Worm (Caenorhabditis elegans) whole organism, L1 larva: Measurements from ENCODE around the gene C25E10.5.

Experiments used
- C16A3.4 ChIP-seq: fragments of 150-350 bp; optimal IDR thresholded peaks from 2 replicates; lab custom pipeline; 2014; ENCODE audit warnings: missing biosample characterization, missing genetic modification characterization
- F16B12.6 ChIP-seq: fragments of 150-350 bp; optimal IDR thresholded peaks from 2 replicates; lab custom pipeline; 2014; ENCODE audit warnings: missing biosample characterization, missing genetic modification characterization
- aha-1 ChIP-seq: fragments of 150-350 bp; optimal IDR thresholded peaks from 2 replicates; lab custom pipeline; 2014; ENCODE audit warnings: missing biosample characterization, missing genetic modification characterization
- aly-2 ChIP-seq: fragments of 150-350 bp; optimal IDR thresholded peaks from 2 replicates; lab custom pipeline; 2014; ENCODE audit warnings: missing biosample characterization, missing genetic modification characterization
- ama-1 ChIP-seq: fragments of 150-350 bp; optimal IDR thresholded peaks from 2 replicates; lab custom pipeline; 2014
- blmp-1 ChIP-seq: fragments of 150-350 bp; optimal IDR thresholded peaks from 2 replicates; lab custom pipeline; 2014; ENCODE audit warnings: missing biosample characterization, missing genetic modification characterization
- ceh-82 ChIP-seq, 3 experiments: fragments of 150-350 bp in 1 of 3; sonication (generic microtip) in 2 of 3; optimal IDR thresholded peaks; 2 replicates each; lab custom pipeline; 2014 to 2017; ENCODE audit warnings: missing biosample characterization in 3 of 3, missing genetic modification characterization in 3 of 3
- ceh-88 ChIP-seq: fragments of 200-800 bp; sonication (Bioruptor generic); IDR thresholded peaks from 2 replicates; pipeline ENCODE4 v1.3.6; 2022; ENCODE audit warnings: missing genetic modification characterization, missing compliant biosample characterization
- ces-1 ChIP-seq: fragments of 150-350 bp; optimal IDR thresholded peaks from 2 replicates; lab custom pipeline; 2014; ENCODE audit warnings: missing biosample characterization, missing genetic modification reagents, missing genetic modification characterization
- dpl-1 ChIP-seq, 3 experiments: fragments of 150-350 bp in 2 of 3; sonication (generic microtip) in 1 of 3; optimal IDR thresholded peaks; 2 replicates each; lab custom pipeline; 2014 to 2017; ENCODE audit warnings: missing biosample characterization in 3 of 3, missing genetic modification characterization in 3 of 3, missing genetic modification reagents in 3 of 3
- efl-3 ChIP-seq: fragments of 200-800 bp; sonication (Bioruptor generic); optimal IDR thresholded peaks from 2 replicates; lab custom pipeline; 2018; ENCODE audit warnings: mild to moderate bottlenecking, missing genetic modification characterization, missing compliant biosample characterization
- elt-2 ChIP-seq: sonication (generic microtip); optimal IDR thresholded peaks from 2 replicates; lab custom pipeline; 2016; ENCODE audit warnings: missing genetic modification characterization, mild to moderate bottlenecking, inconsistent platforms, missing compliant biosample characterization, missing genetic modification reagents
- elt-3 ChIP-seq, 6 experiments: fragments of 150-350 bp in 1 of 6; sonication (generic microtip); optimal IDR thresholded peaks; 2 replicates each; lab custom pipeline; 2017 to 2018; ENCODE audit warnings: missing biosample characterization in 6 of 6, missing genetic modification characterization in 6 of 6, inconsistent platforms in 1 of 6
- ets-5 ChIP-seq: fragments of 200-800 bp; sonication (Bioruptor generic); IDR thresholded peaks from 2 replicates; pipeline ENCODE4 v1.3.6; 2022; ENCODE audit warnings: missing genetic modification characterization, missing compliant biosample characterization
- fkh-8 ChIP-seq: sonication (generic microtip); optimal IDR thresholded peaks from 2 replicates; lab custom pipeline; 2016; ENCODE audit warnings: mild to moderate bottlenecking, missing genetic modification characterization, missing compliant biosample characterization
- fos-1 ChIP-seq: fragments of 150-350 bp; optimal IDR thresholded peaks from 2 replicates; lab custom pipeline; 2014; ENCODE audit warnings: missing biosample characterization, missing genetic modification characterization
- grh-1 ChIP-seq: fragments of 200-800 bp; sonication (Bioruptor generic); IDR thresholded peaks from 2 replicates; pipeline ENCODE4 v1.3.6; 2022; ENCODE audit warnings: missing genetic modification reagents, missing genetic modification characterization, missing compliant biosample characterization
- hpl-2 ChIP-seq: fragments of 150-350 bp; optimal IDR thresholded peaks from 2 replicates; lab custom pipeline; 2014; ENCODE audit warnings: missing biosample characterization, missing genetic modification reagents, missing genetic modification characterization
- irx-1 ChIP-seq: sonication (generic microtip); optimal IDR thresholded peaks from 2 replicates; lab custom pipeline; 2016; ENCODE audit warnings: missing genetic modification characterization, missing compliant biosample characterization
- isw-1 ChIP-seq: fragments of 200-800 bp; sonication (Bioruptor generic); IDR thresholded peaks from 2 replicates; pipeline ENCODE4 v1.3.6; 2022; ENCODE audit warnings: missing genetic modification characterization, missing compliant biosample characterization
- jun-1 ChIP-seq: fragments of 150-350 bp; optimal IDR thresholded peaks from 2 replicates; lab custom pipeline; 2014; ENCODE audit warnings: missing biosample characterization, missing genetic modification reagents, missing genetic modification characterization
- lin-13 ChIP-seq: fragments of 150-350 bp; optimal IDR thresholded peaks from 2 replicates; lab custom pipeline; 2014; ENCODE audit warnings: missing biosample characterization, missing genetic modification reagents, missing genetic modification characterization
- lin-14 ChIP-seq: fragments of 200-800 bp; sonication (Bioruptor generic); optimal IDR thresholded peaks from 2 replicates; lab custom pipeline; 2018; ENCODE audit warnings: mild to moderate bottlenecking, missing genetic modification characterization, moderate library complexity, missing compliant biosample characterization
- lin-35 ChIP-seq, 2 experiments: fragments of 150-350 bp; optimal IDR thresholded peaks; 2 replicates each; lab custom pipeline; 2014; ENCODE audit warnings: missing biosample characterization in 2 of 2, missing genetic modification characterization in 2 of 2, missing genetic modification reagents in 2 of 2
- lin-39 ChIP-seq: fragments of 150-350 bp; optimal IDR thresholded peaks from 2 replicates; lab custom pipeline; 2014; ENCODE audit warnings: missing biosample characterization, missing genetic modification reagents, missing genetic modification characterization
- lir-3 ChIP-seq: sonication (generic microtip); optimal IDR thresholded peaks from 2 replicates; lab custom pipeline; 2016; ENCODE audit warnings: mild to moderate bottlenecking, missing genetic modification characterization, moderate library complexity, missing compliant biosample characterization; ENCODE audit not compliant: poor library complexity
- lsy-2 ChIP-seq, 2 experiments: fragments of 150-350 bp; optimal IDR thresholded peaks; 2 replicates each; lab custom pipeline; 2014; ENCODE audit warnings: missing biosample characterization in 2 of 2, missing genetic modification characterization in 2 of 2
- mab-9 ChIP-seq: fragments of 200-800 bp; sonication (Bioruptor generic); IDR thresholded peaks from 2 replicates; pipeline ENCODE4 v1.3.6; 2022; ENCODE audit warnings: missing genetic modification reagents, missing genetic modification characterization, missing compliant biosample characterization
- mdl-1 ChIP-seq, 2 experiments: fragments of 150-350 bp; optimal IDR thresholded peaks; 2 replicates each; lab custom pipeline; 2014 to 2017; ENCODE audit warnings: missing biosample characterization in 2 of 2, missing genetic modification characterization in 2 of 2, inconsistent platforms in 1 of 2
- mef-2 ChIP-seq: fragments of 150-350 bp; optimal IDR thresholded peaks from 2 replicates; lab custom pipeline; 2014; ENCODE audit warnings: missing biosample characterization, missing genetic modification characterization
- nhr-12 ChIP-seq: sonication (generic microtip); optimal IDR thresholded peaks from 2 replicates; lab custom pipeline; 2017; ENCODE audit warnings: missing biosample characterization, missing genetic modification characterization
- nhr-19 ChIP-seq: fragments of 200-800 bp; sonication (Bioruptor generic); conservative IDR thresholded peaks from 2 replicates; pipeline ENCODE4 v1.3.6; 2022; ENCODE audit warnings: missing genetic modification characterization, missing compliant biosample characterization
- nhr-20 ChIP-seq: sonication (generic microtip); optimal IDR thresholded peaks from 2 replicates; lab custom pipeline; 2016; ENCODE audit warnings: mild to moderate bottlenecking, missing genetic modification characterization, missing compliant biosample characterization
- nhr-237 ChIP-seq: fragments of 150-350 bp; optimal IDR thresholded peaks from 2 replicates; lab custom pipeline; 2014; ENCODE audit warnings: missing biosample characterization, missing genetic modification characterization
- nhr-28 ChIP-seq: fragments of 150-350 bp; optimal IDR thresholded peaks from 2 replicates; lab custom pipeline; 2014; ENCODE audit warnings: missing biosample characterization, missing genetic modification characterization
- nhr-71 ChIP-seq: sonication (generic microtip); optimal IDR thresholded peaks from 2 replicates; lab custom pipeline; 2016; ENCODE audit warnings: mild to moderate bottlenecking, missing genetic modification characterization, moderate library complexity, missing compliant biosample characterization
- nhr-84 ChIP-seq: sonication (generic microtip); optimal IDR thresholded peaks from 2 replicates; lab custom pipeline; 2017; ENCODE audit warnings: missing biosample characterization, missing genetic modification characterization
- nhr-85 ChIP-seq: sonication (generic microtip); peaks from one replicate; lab custom pipeline; 2016; ENCODE audit warnings: missing genetic modification characterization, inconsistent platforms, missing compliant biosample characterization
- nhr-90 ChIP-seq: sonication (generic microtip); optimal IDR thresholded peaks from 2 replicates; lab custom pipeline; 2016; ENCODE audit warnings: mild to moderate bottlenecking, missing genetic modification characterization, missing compliant biosample characterization; ENCODE audit not compliant: poor library complexity
- pag-3 ChIP-seq: sonication (generic microtip); optimal IDR thresholded peaks from 2 replicates; lab custom pipeline; 2017; ENCODE audit warnings: missing genetic modification characterization, mild to moderate bottlenecking, missing compliant biosample characterization, antibody characterized with exemption, borderline replicate concordance; ENCODE audit not compliant: insufficient read depth
- pax-3 ChIP-seq: fragments of 200-800 bp; sonication (Bioruptor generic); optimal IDR thresholded peaks from 2 replicates; lab custom pipeline; 2018; ENCODE audit warnings: mild to moderate bottlenecking, missing genetic modification characterization, moderate library complexity, missing compliant biosample characterization
- pqm-1 ChIP-seq: sonication (generic microtip); optimal IDR thresholded peaks from 3 replicates; lab custom pipeline; 2017; ENCODE audit warnings: missing biosample characterization, missing genetic modification characterization
- skn-1 ChIP-seq: fragments of 150-350 bp; optimal IDR thresholded peaks from 2 replicates; lab custom pipeline; 2014; ENCODE audit warnings: missing biosample characterization, missing genetic modification characterization
- snpc-4 ChIP-seq: fragments of 150-350 bp; optimal IDR thresholded peaks from 2 replicates; lab custom pipeline; 2014; ENCODE audit warnings: missing biosample characterization, missing genetic modification characterization
- snu-23 ChIP-seq: sonication (generic microtip); optimal IDR thresholded peaks from 2 replicates; lab custom pipeline; 2016; ENCODE audit warnings: missing genetic modification characterization, missing compliant biosample characterization
- sup-37 ChIP-seq: fragments of 200-800 bp; sonication (Bioruptor generic); optimal IDR thresholded peaks from 2 replicates; lab custom pipeline; 2018; ENCODE audit warnings: mild to moderate bottlenecking, missing genetic modification characterization, missing compliant biosample characterization
- swsn-7 ChIP-seq: sonication (generic microtip); optimal IDR thresholded peaks from 2 replicates; lab custom pipeline; 2016; ENCODE audit warnings: missing genetic modification characterization, missing compliant biosample characterization
- tbx-2 ChIP-seq: sonication (generic microtip); optimal IDR thresholded peaks from 2 replicates; lab custom pipeline; 2016; ENCODE audit warnings: missing genetic modification characterization, missing compliant biosample characterization
- unc-130 ChIP-seq: fragments of 150-350 bp; optimal IDR thresholded peaks from 2 replicates; lab custom pipeline; 2017; ENCODE audit warnings: missing biosample characterization, missing genetic modification characterization, inconsistent platforms
- unc-30 ChIP-seq: sonication (generic microtip); optimal IDR thresholded peaks from 2 replicates; lab custom pipeline; 2017; ENCODE audit warnings: missing biosample characterization, missing genetic modification characterization
- unc-62 ChIP-seq: fragments of 150-350 bp; optimal IDR thresholded peaks from 2 replicates; lab custom pipeline; 2014; ENCODE audit warnings: missing biosample characterization, missing genetic modification reagents, missing genetic modification characterization
- xbp-1 ChIP-seq: sonication (generic microtip); optimal IDR thresholded peaks from 2 replicates; lab custom pipeline; 2016; ENCODE audit warnings: missing genetic modification characterization, missing compliant biosample characterization
- ztf-11 ChIP-seq, 2 experiments: sonication (generic microtip); optimal IDR thresholded peaks; 2 replicates each; lab custom pipeline; 2016 to 2017; ENCODE audit warnings: missing genetic modification characterization in 2 of 2, missing biosample characterization in 1 of 2, missing compliant biosample characterization in 1 of 2

Gene C25E10.5

DNA sequence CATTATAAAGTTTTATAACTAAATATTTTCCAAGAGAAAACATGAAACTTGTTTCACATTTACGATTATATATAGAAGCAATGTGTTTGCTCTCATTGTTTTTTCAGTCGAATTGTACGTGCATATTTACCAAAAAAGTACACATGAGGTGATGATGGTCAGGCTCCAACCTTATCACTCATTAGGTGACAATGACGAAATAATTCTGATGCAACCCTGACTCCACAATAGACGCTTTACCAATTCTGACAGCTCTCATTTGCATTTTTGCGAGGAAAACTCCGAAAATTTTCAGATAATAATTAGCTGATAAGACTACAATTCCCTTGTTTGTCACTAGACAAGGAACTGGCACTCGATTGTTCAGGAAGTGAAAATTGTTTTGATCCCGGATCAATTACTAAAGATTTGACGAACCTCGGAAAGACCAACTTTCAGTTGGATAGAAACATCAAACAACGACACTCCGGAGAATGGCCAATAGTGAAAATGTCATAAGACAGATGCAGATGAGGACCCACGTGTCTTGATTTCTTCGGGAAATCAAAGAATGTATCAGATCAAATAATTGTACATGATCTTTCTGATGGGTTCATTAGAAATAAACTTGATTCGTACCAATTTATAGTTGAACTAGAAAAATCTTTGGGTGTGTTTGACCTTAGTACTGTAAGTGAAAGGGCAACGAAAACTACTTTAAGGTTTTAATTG lies 48.6 kb downstream of the C25E10.5 start:
- TF ChIP-seq grh-1 (GFP tag; lab: Robert Waterston, UW) (no peak), dpl-1 (GFP tag; optimal IDR thresholded peaks at IDR 0.05; lab: Kevin White, UChicago) (no peak), efl-3 (GFP tag; lab: Kevin White, UChicago) (no peak), swsn-7 (tag; lab: Kevin White, UChicago) (no peak), C16A3.4 (no peak), aly-2 (tag; lab: Kevin White, UChicago) (no peak), pax-3 (tag; lab: Kevin White, UChicago) (no peak), lin-13 (GFP tag; lab: Kevin White, UChicago) (no peak), aha-1 (tag; lab: Kevin White, UChicago) (no peak), fkh-8 (tag; lab: Kevin White, UChicago) (no peak), isw-1 (GFP tag; lab: Robert Waterston, UW) (no peak), F16B12.6 (tag; lab: Kevin White, UChicago) (no peak), nhr-84 (tag; lab: Kevin White, UChicago) (no peak), snpc-4 (tag; lab: Kevin White, UChicago) (no peak), ets-5 (GFP tag; lab: Robert Waterston, UW) (no peak), nhr-237 (tag; lab: Kevin White, UChicago) (no peak), sup-37 (GFP tag; lab: Kevin White, UChicago) (no peak), ztf-11 (tag; optimal IDR thresholded peaks at IDR 0.05; lab: Kevin White, UChicago) (no peak), unc-30 (no peak), irx-1 (no peak), nhr-19 (GFP tag; lab: Robert Waterston, UW) (peak; percentile 61), lin-35 (GFP tag; optimal IDR thresholded peaks at IDR 0.05; lab: Kevin White, UChicago) (peak in 1 of 2 experiments; percentile 70), elt-3 (tag; optimal IDR thresholded peaks at IDR 0.05; lab: Kevin White, UChicago) (peak in 1 of 6 experiments; percentile 69), blmp-1 (peak; percentile 87), mef-2 (tag; lab: Kevin White, UChicago) (no peak), lin-14 (GFP tag; lab: Kevin White, UChicago) (peak; percentile 35), ceh-88 (GFP tag; lab: Robert Waterston, UW) (no peak), fos-1 (tag; lab: Kevin White, UChicago) (no peak), unc-130 (peak; percentile 19), jun-1 (tag; lab: Kevin White, UChicago) (peak; percentile 26), ama-1 (lab: Kevin White, UChicago) (no peak), mdl-1 (tag; optimal IDR thresholded peaks at IDR 0.05; lab: Kevin White, UChicago) (peak in 1 of 2 experiments; percentile 45), skn-1 (peak; percentile 22), ceh-82 (tag; optimal IDR thresholded peaks at IDR 0.05; lab: Kevin White, UChicago) (no peak), tbx-2 (tag; lab: Kevin White, UChicago) (peak; percentile 9), nhr-71 (tag; lab: Kevin White, UChicago) (peak; percentile 37), lin-39 (tag; lab: Kevin White, UChicago) (no peak), xbp-1 (tag; lab: Kevin White, UChicago) (no peak), nhr-90 (tag; lab: Kevin White, UChicago) (peak; percentile 1), pqm-1 (tag; lab: Kevin White, UChicago) (no peak), nhr-85 (tag; lab: Kevin White, UChicago) (peak; percentile 78), snu-23 (peak; percentile 37), nhr-28 (tag; lab: Kevin White, UChicago) (no peak), lir-3 (tag; lab: Kevin White, UChicago) (no peak), hpl-2 (GFP tag; lab: Kevin White, UChicago) (no peak), nhr-12 (tag; lab: Kevin White, UChicago) (no peak), ces-1 (GFP tag; lab: Kevin White, UChicago) (no peak), nhr-20 (tag; lab: Kevin White, UChicago) (peak; percentile 81), pag-3 (tag; lab: Kevin White, UChicago) (no peak), lsy-2 (tag; optimal IDR thresholded peaks at IDR 0.05; lab: Kevin White, UChicago) (no peak), mab-9 (GFP tag; lab: Robert Waterston, UW) (no peak), unc-62 (GFP tag; lab: Kevin White, UChicago) (no peak), elt-2 (tag; lab: Kevin White, UChicago) (peak; percentile 75)
- TF ChIP-seq, all 84 proteins: peak for 16
